Fruit fly (Drosophila melanogaster) whole organism, embryonic: Measurements from ENCODE around the gene CG13796.

Experiments used
- Atf6 ChIP-seq: fragments of 200-800 bp; sonication (Bioruptor generic); IDR thresholded peaks from 2 replicates; pipeline ENCODE4 v1.3.6; 2022; ENCODE audit warnings: missing biosample characterization, missing genetic modification characterization
- BtbVII ChIP-seq: fragments of 200-800 bp; sonication (Bioruptor generic); optimal IDR thresholded peaks from 3 replicates; lab custom pipeline; 2017; ENCODE audit warnings: missing biosample characterization, mild to moderate bottlenecking, missing genetic modification characterization
- Bteb2 ChIP-seq: fragments of 200-800 bp; sonication (Bioruptor generic); optimal IDR thresholded peaks from 2 replicates; lab custom pipeline; 2016; ENCODE audit warnings: missing biosample characterization, missing genetic modification characterization
- CG10147 ChIP-seq: fragments of 200-800 bp; sonication (Bioruptor generic); optimal IDR thresholded peaks from 2 replicates; lab custom pipeline; 2019; ENCODE audit warnings: missing biosample characterization, mild to moderate bottlenecking, missing genetic modification characterization, moderate library complexity
- CG10274 ChIP-seq: fragments of 200-800 bp; sonication (Bioruptor generic); optimal IDR thresholded peaks from 3 replicates; lab custom pipeline; 2017; ENCODE audit warnings: missing biosample characterization, mild to moderate bottlenecking, missing genetic modification characterization
- CG10543 ChIP-seq: fragments of 200-800 bp; sonication (Bioruptor generic); optimal IDR thresholded peaks from 3 replicates; lab custom pipeline; 2017; ENCODE audit warnings: missing biosample characterization, mild to moderate bottlenecking, missing genetic modification characterization, moderate library complexity
- CG11695 ChIP-seq: fragments of 200-800 bp; sonication (Bioruptor generic); IDR thresholded peaks from 3 replicates; pipeline ENCODE4 v1.3.6; 2022; ENCODE audit warnings: missing biosample characterization, missing genetic modification characterization
- CG12769 ChIP-seq: fragments of 200-800 bp; sonication (Bioruptor generic); optimal IDR thresholded peaks from 2 replicates; lab custom pipeline; 2019; ENCODE audit warnings: missing biosample characterization, mild to moderate bottlenecking, missing genetic modification characterization, moderate library complexity
- CG14014 ChIP-seq: fragments of 200-800 bp; sonication (Bioruptor generic); IDR thresholded peaks from 2 replicates; pipeline ENCODE4 v1.3.6; 2022; ENCODE audit warnings: missing biosample characterization, missing genetic modification characterization
- CG14441 ChIP-seq: fragments of 200-800 bp; sonication (Bioruptor generic); IDR thresholded peaks from 2 replicates; pipeline ENCODE4 v1.3.6; 2022; ENCODE audit warnings: missing biosample characterization, missing genetic modification characterization
- CG14860 ChIP-seq: fragments of 200-800 bp; sonication (Bioruptor generic); IDR thresholded peaks from 3 replicates; pipeline ENCODE4 v1.3.6; 2022; ENCODE audit warnings: missing biosample characterization, missing genetic modification characterization; ENCODE audit not compliant: partially characterized antibody
- CG15011 ChIP-seq: fragments of 200-800 bp; sonication (Bioruptor generic); optimal IDR thresholded peaks from 3 replicates; lab custom pipeline; 2018; ENCODE audit warnings: missing biosample characterization, mild to moderate bottlenecking, missing genetic modification characterization
- CG17361 ChIP-seq: fragments of 200-800 bp; sonication (Bioruptor generic); IDR thresholded peaks from 3 replicates; pipeline ENCODE4 v1.3.6; 2022; ENCODE audit warnings: missing biosample characterization, missing genetic modification characterization
- CG2678 ChIP-seq: fragments of 200-800 bp; sonication (Bioruptor generic); optimal IDR thresholded peaks from 3 replicates; lab custom pipeline; 2019; ENCODE audit warnings: missing biosample characterization, mild to moderate bottlenecking, missing genetic modification characterization, moderate library complexity
- CG3065 ChIP-seq: fragments of 200-800 bp; sonication (Bioruptor generic); optimal IDR thresholded peaks from 2 replicates; lab custom pipeline; 2016; ENCODE audit warnings: missing biosample characterization, missing genetic modification characterization
- CG3726 ChIP-seq: fragments of 200-800 bp; sonication (Bioruptor generic); IDR thresholded peaks from 3 replicates; pipeline ENCODE4, ENCODE4 v1.3.6; 2022; ENCODE audit warnings: missing biosample characterization, missing genetic modification characterization
- CG4424 ChIP-seq: fragments of 200-800 bp; sonication (Bioruptor generic); optimal IDR thresholded peaks from 3 replicates; lab custom pipeline; 2016; ENCODE audit warnings: missing biosample characterization, missing genetic modification characterization
- CG8281 ChIP-seq: fragments of 200-800 bp; sonication (Bioruptor generic); optimal IDR thresholded peaks from 2 replicates; lab custom pipeline; 2018; ENCODE audit warnings: missing biosample characterization, mild to moderate bottlenecking, missing genetic modification characterization, moderate library complexity
- CG9817 ChIP-seq: fragments of 200-800 bp; sonication (Bioruptor generic); optimal IDR thresholded peaks from 2 replicates; lab custom pipeline; 2018; ENCODE audit warnings: missing biosample characterization, mild to moderate bottlenecking, missing genetic modification characterization, moderate library complexity
- CG9932 ChIP-seq: fragments of 200-800 bp; sonication (Bioruptor generic); IDR thresholded peaks from 2 replicates; pipeline ENCODE4 v1.3.6; 2022; ENCODE audit warnings: missing biosample characterization, missing genetic modification characterization
- D19A ChIP-seq: fragments of 200-800 bp; optimal IDR thresholded peaks from 3 replicates; lab custom pipeline; 2019; ENCODE audit warnings: missing biosample characterization, mild to moderate bottlenecking, missing genetic modification characterization, moderate library complexity
- D19B ChIP-seq: fragments of 200-800 bp; sonication (Bioruptor generic); optimal IDR thresholded peaks from 2 replicates; lab custom pipeline; 2017; ENCODE audit warnings: missing biosample characterization, mild to moderate bottlenecking, missing genetic modification characterization
- Deaf1 ChIP-seq: fragments of 200-800 bp; optimal IDR thresholded peaks from 3 replicates; lab custom pipeline; 2019; ENCODE audit warnings: missing biosample characterization, mild to moderate bottlenecking, missing genetic modification characterization, moderate library complexity
- ERR ChIP-seq: fragments of 200-800 bp; sonication (Bioruptor generic); optimal IDR thresholded peaks from 2 replicates; lab custom pipeline; 2016; ENCODE audit warnings: missing biosample characterization, missing genetic modification characterization
- Fer1 ChIP-seq: fragments of 200-800 bp; sonication (Bioruptor generic); optimal IDR thresholded peaks from 2 replicates; lab custom pipeline; 2017; ENCODE audit warnings: missing biosample characterization, mild to moderate bottlenecking, missing genetic modification characterization
- Meics ChIP-seq: fragments of 200-800 bp; sonication (Bioruptor generic); optimal IDR thresholded peaks from 2 replicates; lab custom pipeline; 2017; ENCODE audit warnings: missing biosample characterization, mild to moderate bottlenecking, missing genetic modification characterization
- Nf-YA ChIP-seq: fragments of 200-800 bp; sonication (Bioruptor generic); IDR thresholded peaks from 2 replicates; pipeline ENCODE4 v1.3.6; 2022; ENCODE audit warnings: missing biosample characterization, missing genetic modification characterization
- Optix ChIP-seq: fragments of 200-800 bp; sonication (Bioruptor generic); IDR thresholded peaks from 3 replicates; pipeline ENCODE4 v1.3.6; 2022; ENCODE audit warnings: missing biosample characterization, missing genetic modification characterization
- Ptx1 ChIP-seq: fragments of 200-800 bp; sonication (Bioruptor generic); IDR thresholded peaks from 2 replicates; pipeline ENCODE4 v1.3.6; 2022; ENCODE audit warnings: missing biosample characterization, missing genetic modification characterization
- Scr ChIP-seq: fragments of 200-800 bp; sonication (Bioruptor generic); IDR thresholded peaks from 2 replicates; pipeline ENCODE4 v1.3.6; 2022; ENCODE audit warnings: missing biosample characterization, missing genetic modification characterization; ENCODE audit not compliant: partially characterized antibody
- Side ChIP-seq: fragments of 200-800 bp; sonication (Bioruptor generic); optimal IDR thresholded peaks from 2 replicates; lab custom pipeline; 2016; ENCODE audit warnings: missing biosample characterization, missing genetic modification characterization
- Ssrp ChIP-seq: fragments of 200-800 bp; sonication (Bioruptor generic); optimal IDR thresholded peaks from 2 replicates; lab custom pipeline; 2018; ENCODE audit warnings: missing biosample characterization, mild to moderate bottlenecking, missing genetic modification characterization, moderate library complexity
- bcd ChIP-seq: fragments of 200-800 bp; sonication (Bioruptor generic); optimal IDR thresholded peaks from 2 replicates; lab custom pipeline; 2017; ENCODE audit warnings: missing biosample characterization, mild to moderate bottlenecking, missing genetic modification characterization
- cas ChIP-seq: fragments of 200-800 bp; sonication (Bioruptor generic); IDR thresholded peaks from 2 replicates; pipeline ENCODE4 v1.3.6; 2022; ENCODE audit warnings: missing biosample characterization, missing genetic modification characterization
- dan ChIP-seq: fragments of 200-800 bp; sonication (Bioruptor generic); IDR thresholded peaks from 2 replicates; pipeline ENCODE4 v1.3.6; 2022; ENCODE audit warnings: missing biosample characterization, missing genetic modification characterization
- dm ChIP-seq: fragments of 200-800 bp; sonication (Bioruptor generic); optimal IDR thresholded peaks from 3 replicates; lab custom pipeline; 2016; ENCODE audit warnings: missing biosample characterization, missing genetic modification characterization
- fd102C ChIP-seq: fragments of 200-800 bp; sonication (Bioruptor generic); optimal IDR thresholded peaks from 2 replicates; lab custom pipeline; 2018; ENCODE audit warnings: missing biosample characterization, mild to moderate bottlenecking, missing genetic modification characterization, moderate library complexity
- fu2 ChIP-seq: fragments of 200-800 bp; sonication (Bioruptor generic); optimal IDR thresholded peaks from 2 replicates; lab custom pipeline; 2016; ENCODE audit warnings: missing biosample characterization, missing genetic modification characterization
- gem ChIP-seq: fragments of 200-800 bp; sonication (Bioruptor generic); optimal IDR thresholded peaks from 2 replicates; lab custom pipeline; 2019; ENCODE audit warnings: missing biosample characterization, mild to moderate bottlenecking, missing genetic modification characterization, moderate library complexity
- gsb ChIP-seq: fragments of 200-800 bp; sonication (Bioruptor generic); IDR thresholded peaks from 2 replicates; pipeline ENCODE4 v1.3.6; 2022; ENCODE audit warnings: missing biosample characterization, missing genetic modification characterization
- gsb-n ChIP-seq: fragments of 200-800 bp; sonication (Bioruptor generic); optimal IDR thresholded peaks from 3 replicates; lab custom pipeline; 2018; ENCODE audit warnings: missing biosample characterization, mild to moderate bottlenecking, missing genetic modification characterization
- inv ChIP-seq: fragments of 200-800 bp; sonication (Bioruptor generic); IDR thresholded peaks from 2 replicates; pipeline ENCODE4 v1.3.6; 2022; ENCODE audit warnings: missing biosample characterization, missing genetic modification characterization; ENCODE audit not compliant: partially characterized antibody
- kah ChIP-seq: fragments of 200-800 bp; sonication (Bioruptor generic); optimal IDR thresholded peaks from 2 replicates; lab custom pipeline; 2018; ENCODE audit warnings: missing biosample characterization, mild to moderate bottlenecking, missing genetic modification characterization
- lola ChIP-seq, 3 experiments: fragments of >200 bp in 2 of 3; fragments of 200-800 bp in 1 of 3; sonication (Bioruptor generic) in 1 of 3; optimal IDR thresholded peaks; 2 replicates each; lab custom pipeline; 2017 to 2019; ENCODE audit warnings: missing biosample characterization in 3 of 3, missing genetic modification characterization in 3 of 3, mild to moderate bottlenecking in 1 of 3, moderate library complexity in 1 of 3
- onecut ChIP-seq: fragments of 200-800 bp; sonication (Bioruptor generic); IDR thresholded peaks from 2 replicates; pipeline ENCODE4 v1.3.6; 2022; ENCODE audit warnings: missing biosample characterization, missing genetic modification characterization
- peb ChIP-seq: fragments of 200-800 bp; sonication (Bioruptor generic); IDR thresholded peaks from 2 replicates; pipeline ENCODE4 v1.3.6; 2022; ENCODE audit warnings: missing biosample characterization, missing genetic modification characterization
- pfk ChIP-seq: fragments of 200-800 bp; sonication (Bioruptor generic); optimal IDR thresholded peaks from 2 replicates; lab custom pipeline; 2018; ENCODE audit warnings: missing biosample characterization, mild to moderate bottlenecking, missing genetic modification characterization, moderate library complexity
- twi ChIP-seq: fragments of 200-800 bp; optimal IDR thresholded peaks from 2 replicates; lab custom pipeline; 2019; ENCODE audit warnings: missing biosample characterization, mild to moderate bottlenecking, missing genetic modification characterization, moderate library complexity
- unc-4 ChIP-seq: fragments of 200-800 bp; sonication (Bioruptor generic); IDR thresholded peaks from 2 replicates; pipeline ENCODE4 v1.3.6; 2022; ENCODE audit warnings: missing biosample characterization, missing genetic modification characterization; ENCODE audit not compliant: partially characterized antibody
- wdn ChIP-seq: fragments of 200-800 bp; sonication (Bioruptor generic); IDR thresholded peaks from 2 replicates; pipeline ENCODE4 v1.3.6; 2022; ENCODE audit warnings: missing biosample characterization, missing genetic modification characterization

Gene CG13796

dm6 chr2L:7702383-7703188 lies 29.9 kb downstream of the CG13796 start, which contains the start of gene Tep3 (continued):
- TF ChIP-seq CG3065 (GFP tag; lab: Kevin White, UChicago) (no peak), cas (GFP tag; lab: Robert Waterston, UW) (no peak), CG14441 (GFP tag; lab: Robert Waterston, UW) (no peak), CG4424 (GFP tag; lab: Kevin White, UChicago) (peak; percentile 46), Side (GFP tag; lab: Kevin White, UChicago) (peak; percentile 4), Optix (GFP tag; lab: Robert Waterston, UW) (no peak), twi (tag; lab: Kevin White, UChicago) (no peak), dan (GFP tag; lab: Robert Waterston, UW) (no peak), peb (no peak), CG8281 (peak; percentile 54), CG12769 (tag; lab: Kevin White, UChicago) (peak; percentile 5), CG17361 (GFP tag; lab: Robert Waterston, UW) (no peak), Nf-YA (GFP tag; lab: Robert Waterston, UW) (no peak), Fer1 (no peak), Meics (peak; percentile 24), D19A (tag; lab: Kevin White, UChicago) (no peak), CG10274 (GFP tag; lab: Kevin White, UChicago) (no peak), gsb-n (no peak), Bteb2 (peak; percentile 15), CG2678 (tag; lab: Kevin White, UChicago) (no peak), D19B (GFP tag; lab: Kevin White, UChicago) (no peak), Ssrp (tag; lab: Kevin White, UChicago) (no peak), CG10543 (GFP tag; lab: Kevin White, UChicago) (peak; percentile 9), bcd (GFP tag; lab: Kevin White, UChicago) (peak; percentile 41), kah (no peak), CG9817 (tag; lab: Kevin White, UChicago) (peak; percentile 14), lola (GFP tag; optimal IDR thresholded peaks at IDR 0.05; lab: Kevin White, UChicago) (no peak), gsb (GFP tag; lab: Robert Waterston, UW) (no peak), wdn (no peak), fu2 (GFP tag; lab: Kevin White, UChicago) (no peak), fd102C (GFP tag; lab: Kevin White, UChicago) (no peak), inv (GFP tag; lab: Robert Waterston, UW) (no peak), CG3726 (GFP tag; lab: Robert Waterston, UW) (no peak), pfk (GFP tag; lab: Kevin White, UChicago) (no peak), unc-4 (GFP tag; lab: Robert Waterston, UW) (no peak), Ptx1 (GFP tag; lab: Robert Waterston, UW) (peak; percentile 24; the same call in 1 of the 2 replicates), CG15011 (GFP tag; lab: Kevin White, UChicago) (no peak), dm (GFP tag; lab: Kevin White, UChicago) (no peak), gem (tag; lab: Kevin White, UChicago) (peak; percentile 53), CG14860 (no peak), Atf6 (no peak), BtbVII (GFP tag; lab: Kevin White, UChicago) (no peak), CG11695 (GFP tag; lab: Robert Waterston, UW) (no peak; the same call in 2 of the 3 replicates), Deaf1 (tag; lab: Kevin White, UChicago) (peak; percentile 25), ERR (GFP tag; lab: Kevin White, UChicago) (peak; percentile 33), CG9932 (GFP tag; lab: Robert Waterston, UW) (peak; percentile 62), Scr (GFP tag; lab: Robert Waterston, UW) (no peak), CG14014 (no peak), onecut (GFP tag; lab: Robert Waterston, UW) (no peak), CG10147 (no peak)
